Worm (Caenorhabditis elegans) whole organism, L4/young adult: Measurements from ENCODE around the gene F53G2.1.

Source experiments
- dao-5 ChIP-seq: sonication (generic microtip); optimal IDR thresholded peaks from 2 replicates; lab custom pipeline; 2016; ENCODE audit warnings: missing genotype, missing genetic modification characterization, moderate library complexity, missing compliant biosample characterization
- him-1 ChIP-seq: sonication (generic microtip); optimal IDR thresholded peaks from 2 replicates; lab custom pipeline; 2016; ENCODE audit warnings: missing genotype, missing genetic modification reagents, missing genetic modification characterization, missing compliant biosample characterization

DNA sequence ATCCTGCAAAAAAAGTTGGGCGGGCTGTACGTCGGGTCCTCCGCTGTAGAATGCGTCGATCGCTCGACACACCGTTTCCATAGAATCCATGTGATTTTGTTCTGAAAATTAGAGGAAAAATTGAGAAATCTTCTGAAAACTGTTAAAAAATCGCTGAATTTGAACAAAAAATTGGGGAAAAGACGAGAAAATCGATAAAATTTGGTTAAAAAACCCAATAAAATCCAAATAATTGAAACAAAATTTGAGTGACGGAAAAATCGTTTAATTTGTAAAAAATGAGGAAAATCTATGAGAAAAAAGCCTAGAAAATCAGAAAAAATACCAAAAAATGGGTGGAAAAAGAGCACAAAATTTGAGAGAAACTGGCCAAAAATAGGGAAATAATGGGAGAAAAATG is 15.2 kb upstream of the F53G2.1 start, which contains the start of gene tsr-1:
- TF ChIP-seq him-1 (tag; lab: Kevin White, UChicago) = no peak
- no peak for TF ChIP-seq dao-5 (tag; lab: Kevin White, UChicago)
